Fruit fly (Drosophila melanogaster): ENCODE measurements around the gene tbc.

DNA sequence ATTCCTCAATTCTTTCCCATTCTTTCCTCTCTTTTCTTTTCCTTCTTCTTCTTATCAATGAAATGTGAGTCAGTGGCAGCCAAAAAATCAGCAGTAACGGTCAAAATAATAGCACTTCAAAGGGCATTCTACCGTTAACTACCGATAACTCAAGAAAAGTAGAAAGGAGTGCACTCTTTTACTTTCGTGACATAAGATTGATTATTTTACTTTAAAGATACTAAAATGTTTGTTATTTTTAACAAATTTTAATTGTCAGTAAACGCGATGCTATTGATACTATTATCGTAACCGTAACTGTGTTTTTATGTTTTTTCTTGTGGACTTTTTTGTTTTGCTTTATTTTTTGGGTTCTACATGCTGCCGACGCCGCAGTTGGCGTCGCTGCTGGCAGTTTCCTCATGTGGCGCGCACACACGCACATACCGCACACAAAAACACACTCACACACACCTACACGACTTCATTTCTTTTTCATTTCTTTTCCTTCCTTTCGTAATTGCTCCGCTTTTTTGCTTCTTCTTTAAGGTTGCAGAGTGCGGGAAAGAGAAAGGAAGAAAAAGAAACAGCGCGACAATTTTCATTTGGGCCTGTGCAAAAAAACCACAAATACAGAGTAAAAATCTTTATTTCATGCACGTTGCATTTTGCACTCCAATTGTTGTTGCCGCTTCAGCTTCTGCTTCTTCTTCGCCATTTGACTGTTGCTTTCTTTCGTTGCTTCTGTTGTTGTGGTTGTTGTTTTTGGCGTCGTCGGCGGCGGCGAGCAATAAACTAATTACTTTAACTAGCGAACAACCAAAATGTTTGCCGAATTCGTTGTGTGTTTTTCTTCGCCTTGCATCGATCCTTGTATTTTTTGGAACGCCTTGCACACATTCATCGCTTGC is 60.6 kb downstream of the tbc start:
- TF ChIP-seq ttk (optimal IDR thresholded peaks at IDR 0.05), result no peak
- TF ChIP-seq psq (optimal IDR thresholded peaks at IDR 0.05), result no peak
